Worm (Caenorhabditis elegans): ENCODE measurements around the gene imph-1.

Gene imph-1

ce11 chrIII:4523411-4523810 lies 30.0 kb upstream of the imph-1 start (continued):
- no peak for TF ChIP-seq cebp-1 (GFP tag; IDR thresholded peaks at IDR 0.05)
- TF ChIP-seq cebp-1 (tag; optimal IDR thresholded peaks at IDR 0.05), result no peak
- TF ChIP-seq snpc-3.4 (tag; optimal IDR thresholded peaks at IDR 0.05), result no peak
- TF ChIP-seq pbrm-1 (GFP tag; IDR thresholded peaks at IDR 0.05), result no peak
- TF ChIP-seq egl-44 (GFP tag; IDR thresholded peaks at IDR 0.05), result no peak
- no peak for TF ChIP-seq nfya-1 (tag; optimal IDR thresholded peaks at IDR 0.05; ENCODE audit: borderline replicate concordance, insufficient read depth)

- no peak for TF ChIP-seq gei-17 (GFP tag; optimal IDR thresholded peaks at IDR 0.05)
- no peak for TF ChIP-seq mcd-1 (GFP tag; IDR thresholded peaks at IDR 0.05)
- TF ChIP-seq F33H1.4 (GFP tag; IDR thresholded peaks at IDR 0.05), result no peak
- TF ChIP-seq rec-8 (tag; optimal IDR thresholded peaks at IDR 0.05), result no peak
- TF ChIP-seq Y56A3A.18 (GFP tag; IDR thresholded peaks at IDR 0.05), result no peak
- no peak for TF ChIP-seq F10E7.11 (tag; optimal IDR thresholded peaks at IDR 0.05)
- no peak for TF ChIP-seq repo-1 (tag; optimal IDR thresholded peaks at IDR 0.05)
- no peak for TF ChIP-seq F57A8.1 (GFP tag; optimal IDR thresholded peaks at IDR 0.05)
- no peak for TF ChIP-seq zim-3 (tag; optimal IDR thresholded peaks at IDR 0.05)
- no peak for TF ChIP-seq xnd-1 (tag; optimal IDR thresholded peaks at IDR 0.05)
- TF ChIP-seq nhr-120 (GFP tag; IDR thresholded peaks at IDR 0.05), result no peak
- no peak for TF ChIP-seq tbp1 (GFP tag; optimal IDR thresholded peaks at IDR 0.05)
- no peak for TF ChIP-seq fkh-3 (tag; optimal IDR thresholded peaks at IDR 0.05)
- TF ChIP-seq nhr-27 (tag; optimal IDR thresholded peaks at IDR 0.05), result no peak
- no peak for TF ChIP-seq B0035.1 (tag; optimal IDR thresholded peaks at IDR 0.05)
- no peak for TF ChIP-seq B0019.2 (GFP tag; conservative IDR thresholded peaks at IDR 0.05)
- TF ChIP-seq sea-2 (GFP tag; IDR thresholded peaks at IDR 0.05), result no peak
These were observed 29.3 kb upstream of the imph-1 start for ce11 chrIII:4524071-4524470.

- TF ChIP-seq B0336.3 (GFP tag; IDR thresholded peaks at IDR 0.05) (no peak), F37B4.10 (GFP tag; IDR thresholded peaks at IDR 0.05) (no peak), sptf-2 (GFP tag; optimal IDR thresholded peaks at IDR 0.05) (no peak), dox-1 (GFP tag; IDR thresholded peaks at IDR 0.05) (no peak), nhr-90 (tag; optimal IDR thresholded peaks at IDR 0.05) (no peak), snpc-1.1 (tag; optimal IDR thresholded peaks at IDR 0.05; ENCODE audit: insufficient read depth) (no peak), lsy-27 (tag; optimal IDR thresholded peaks at IDR 0.05; ENCODE audit: borderline replicate concordance, insufficient read depth) (no peak)
These were observed 27.4 kb upstream of the imph-1 start for ce11 chrIII:4525998-4526397.

- no peak for TF ChIP-seq snpc-4 (GFP tag; optimal IDR thresholded peaks at IDR 0.05)
- TF ChIP-seq snpc-4 (tag; optimal IDR thresholded peaks at IDR 0.05), result no peak
- no peak for TF ChIP-seq bed-2 (GFP tag; IDR thresholded peaks at IDR 0.05)
- no peak for TF ChIP-seq sptf-2 (GFP tag; optimal IDR thresholded peaks at IDR 0.05)
- TF ChIP-seq F49E8.2 (tag; optimal IDR thresholded peaks at IDR 0.05; ENCODE audit: insufficient read depth), result no peak
- no peak for TF ChIP-seq cebp-1 (GFP tag; IDR thresholded peaks at IDR 0.05)
- no peak for TF ChIP-seq cebp-1 (tag; optimal IDR thresholded peaks at IDR 0.05)
These were observed 22.4 kb upstream of the imph-1 start for ce11 chrIII:4530968-4531367.

Data from whole organism, young adult.